Fruit fly (Drosophila melanogaster) whole organism, embryonic: ENCODE data around the gene pim.

Experiments used
- Awh ChIP-seq: fragments of 200-800 bp; sonication (Bioruptor generic); IDR thresholded peaks from 2 replicates; pipeline ENCODE4, ENCODE4 v1.3.6; 2022; ENCODE audit warnings: missing biosample characterization, missing genetic modification characterization
- CG10147 ChIP-seq: fragments of 200-800 bp; sonication (Bioruptor generic); optimal IDR thresholded peaks from 2 replicates; lab custom pipeline; 2019; ENCODE audit warnings: missing biosample characterization, mild to moderate bottlenecking, missing genetic modification characterization, moderate library complexity
- CG11085 ChIP-seq: fragments of 200-800 bp; sonication (Bioruptor generic); IDR thresholded peaks from 2 replicates; pipeline ENCODE4 v1.3.6; 2022; ENCODE audit warnings: missing biosample characterization, missing genetic modification characterization
- CG13775 ChIP-seq: fragments of 200-800 bp; sonication (Bioruptor generic); optimal IDR thresholded peaks from 3 replicates; lab custom pipeline; 2017; ENCODE audit warnings: missing biosample characterization, mild to moderate bottlenecking, missing genetic modification characterization
- CG15269 ChIP-seq: fragments of 200-800 bp; sonication (Bioruptor generic); optimal IDR thresholded peaks from 2 replicates; lab custom pipeline; 2018; ENCODE audit warnings: missing biosample characterization, mild to moderate bottlenecking, missing genetic modification characterization, moderate library complexity
- CG17359 ChIP-seq: fragments of 200-800 bp; sonication (Bioruptor generic); optimal IDR thresholded peaks from 3 replicates; lab custom pipeline; 2018; ENCODE audit warnings: missing biosample characterization, mild to moderate bottlenecking, missing genetic modification characterization, moderate library complexity
- CG1832 ChIP-seq: fragments of 200-800 bp; sonication (Bioruptor generic); optimal IDR thresholded peaks from 2 replicates; lab custom pipeline; 2017; ENCODE audit warnings: missing biosample characterization, mild to moderate bottlenecking, missing genetic modification characterization, inconsistent platforms
- CG18764 ChIP-seq: fragments of 200-800 bp; sonication (Bioruptor generic); optimal IDR thresholded peaks from 3 replicates; lab custom pipeline; 2016; ENCODE audit warnings: missing biosample characterization, missing genetic modification characterization
- CG4282 ChIP-seq: fragments of 200-800 bp; sonication (Bioruptor generic); optimal IDR thresholded peaks from 2 replicates; lab custom pipeline; 2016; ENCODE audit warnings: missing biosample characterization, missing genetic modification characterization
- CG6272 ChIP-seq: fragments of 200-800 bp; sonication (Bioruptor generic); IDR thresholded peaks from 2 replicates; pipeline ENCODE4 v1.3.6; 2022; ENCODE audit warnings: missing biosample characterization, missing genetic modification characterization
- CG6765 ChIP-seq: fragments of 200-800 bp; sonication (Bioruptor generic); optimal IDR thresholded peaks from 3 replicates; lab custom pipeline; 2017; ENCODE audit warnings: missing biosample characterization, mild to moderate bottlenecking, missing genetic modification characterization
- CG6854 ChIP-seq: fragments of 200-800 bp; sonication (Bioruptor generic); optimal IDR thresholded peaks from 3 replicates; lab custom pipeline; 2017; ENCODE audit warnings: missing biosample characterization, mild to moderate bottlenecking, missing genetic modification characterization
- CG7963 ChIP-seq: fragments of 200-800 bp; sonication (Bioruptor generic); IDR thresholded peaks from 3 replicates; pipeline ENCODE4 v1.3.6; 2022; ENCODE audit warnings: missing biosample characterization, missing genetic modification characterization; ENCODE audit not compliant: partially characterized antibody
- CG8089 ChIP-seq: fragments of 200-800 bp; sonication (Bioruptor generic); optimal IDR thresholded peaks from 3 replicates; lab custom pipeline; 2016; ENCODE audit warnings: missing biosample characterization, missing genetic modification characterization
- CG8281 ChIP-seq: fragments of 200-800 bp; sonication (Bioruptor generic); optimal IDR thresholded peaks from 2 replicates; lab custom pipeline; 2018; ENCODE audit warnings: missing biosample characterization, mild to moderate bottlenecking, missing genetic modification characterization, moderate library complexity
- CG8290 ChIP-seq, 3 experiments: fragments of 200-800 bp; sonication (Bioruptor generic); optimal IDR thresholded peaks; 2 replicates each; lab custom pipeline; 2016 to 2019; ENCODE audit warnings: missing biosample characterization in 3 of 3, missing genetic modification characterization in 3 of 3, mild to moderate bottlenecking in 2 of 3, moderate library complexity in 1 of 3
- CG9817 ChIP-seq: fragments of 200-800 bp; sonication (Bioruptor generic); optimal IDR thresholded peaks from 2 replicates; lab custom pipeline; 2018; ENCODE audit warnings: missing biosample characterization, mild to moderate bottlenecking, missing genetic modification characterization, moderate library complexity
- D ChIP-seq, 2 experiments: fragments of 200-800 bp in 1 of 2; fragments of >200 bp in 1 of 2; sonication (Bioruptor generic) in 1 of 2; optimal IDR thresholded peaks; 2 replicates in 1 of 2; 3 replicates in 1 of 2; lab custom pipeline; 2017; ENCODE audit warnings: mild to moderate bottlenecking in 1 of 2, missing biosample characterization in 1 of 2, missing genetic modification characterization in 1 of 2, missing genetic modification reagents in 1 of 2
- Dad ChIP-seq: fragments of 200-800 bp; sonication (Bioruptor generic); optimal IDR thresholded peaks from 3 replicates; lab custom pipeline; 2016; ENCODE audit warnings: missing biosample characterization, missing genetic modification characterization
- Dip2 ChIP-seq: fragments of 200-800 bp; sonication (Bioruptor generic); IDR thresholded peaks from 2 replicates; pipeline ENCODE4 v1.3.6; 2022; ENCODE audit warnings: missing biosample characterization, missing genetic modification characterization
- Doc3 ChIP-seq: fragments of 200-800 bp; sonication (Bioruptor generic); IDR thresholded peaks from 3 replicates; pipeline ENCODE4 v1.3.6; 2022; ENCODE audit warnings: missing biosample characterization, missing genetic modification characterization; ENCODE audit not compliant: partially characterized antibody
- Dp ChIP-seq: fragments of 200-800 bp; sonication (Bioruptor generic); optimal IDR thresholded peaks from 2 replicates; lab custom pipeline; 2018; ENCODE audit warnings: missing biosample characterization, mild to moderate bottlenecking, missing genetic modification characterization, moderate library complexity
- ERR ChIP-seq: fragments of 200-800 bp; sonication (Bioruptor generic); optimal IDR thresholded peaks from 2 replicates; lab custom pipeline; 2016; ENCODE audit warnings: missing biosample characterization, missing genetic modification characterization
- Ets65A ChIP-seq: fragments of 200-800 bp; sonication (Bioruptor generic); peaks from one replicate; lab custom pipeline; 2016; ENCODE audit warnings: missing biosample characterization, missing genetic modification characterization
- HHEX ChIP-seq: fragments of 200-800 bp; sonication (Bioruptor generic); optimal IDR thresholded peaks from 3 replicates; lab custom pipeline; 2017; ENCODE audit warnings: missing biosample characterization, mild to moderate bottlenecking, missing genetic modification characterization, missing genetic modification reagents
- Hr39 ChIP-seq: fragments of >200 bp; optimal IDR thresholded peaks from 2 replicates; lab custom pipeline; 2017
- Hr51 ChIP-seq, 2 experiments: fragments of 200-800 bp; sonication (Bioruptor generic); optimal IDR thresholded peaks; 2 replicates in 1 of 2; 3 replicates in 1 of 2; lab custom pipeline; 2016 to 2018; ENCODE audit warnings: missing biosample characterization in 2 of 2, missing genetic modification characterization in 2 of 2, mild to moderate bottlenecking in 1 of 2, moderate library complexity in 1 of 2
- Kr ChIP-seq: fragments of 200-800 bp; sonication (Bioruptor generic); optimal IDR thresholded peaks from 2 replicates; lab custom pipeline; 2017; ENCODE audit warnings: missing biosample characterization, mild to moderate bottlenecking, missing genetic modification characterization
- Mad ChIP-seq: fragments of 200-800 bp; sonication (Bioruptor generic); optimal IDR thresholded peaks from 2 replicates; lab custom pipeline; 2016; ENCODE audit warnings: missing biosample characterization, missing genetic modification characterization
- Med ChIP-seq: fragments of 200-800 bp; sonication (Bioruptor generic); peaks from one replicate; lab custom pipeline; 2016; ENCODE audit warnings: missing biosample characterization, missing genetic modification characterization, mild to moderate bottlenecking, inconsistent platforms, moderate library complexity
- Rx ChIP-seq: fragments of 200-800 bp; sonication (Bioruptor generic); IDR thresholded peaks from 2 replicates; pipeline ENCODE4 v1.3.6; 2022; ENCODE audit warnings: missing biosample characterization, missing genetic modification characterization
- Sox100B ChIP-seq: fragments of 200-800 bp; sonication (Bioruptor generic); optimal IDR thresholded peaks from 3 replicates; lab custom pipeline; 2018; ENCODE audit warnings: missing biosample characterization, mild to moderate bottlenecking, missing genetic modification characterization
- bab2 ChIP-seq: fragments of 200-800 bp; sonication (Bioruptor generic); optimal IDR thresholded peaks from 2 replicates; lab custom pipeline; 2016; ENCODE audit warnings: missing biosample characterization, missing genetic modification characterization
- chinmo ChIP-seq: fragments of 200-800 bp; sonication (Bioruptor generic); IDR thresholded peaks from 4 replicates; pipeline ENCODE4 v1.3.6; 2022; ENCODE audit warnings: missing biosample characterization, missing genetic modification characterization; ENCODE audit not compliant: partially characterized antibody
- emc ChIP-seq: fragments of 200-800 bp; sonication (Bioruptor generic); optimal IDR thresholded peaks from 2 replicates; lab custom pipeline; 2016; ENCODE audit warnings: missing biosample characterization, missing genetic modification characterization
- esg ChIP-seq: fragments of 200-800 bp; sonication (Bioruptor generic); conservative IDR thresholded peaks from 2 replicates; pipeline ENCODE4 v1.3.6; 2022; ENCODE audit warnings: missing biosample characterization, missing genetic modification characterization
- gfzf ChIP-seq: fragments of 200-800 bp; sonication (Bioruptor generic); optimal IDR thresholded peaks from 2 replicates; lab custom pipeline; 2016; ENCODE audit warnings: missing biosample characterization, mild to moderate bottlenecking, missing genetic modification characterization, moderate library complexity
- grn ChIP-seq: fragments of 200-800 bp; sonication (Bioruptor generic); optimal IDR thresholded peaks from 3 replicates; lab custom pipeline; 2017; ENCODE audit warnings: missing biosample characterization, missing genetic modification characterization
- lmd ChIP-seq: fragments of 200-800 bp; sonication (Bioruptor generic); IDR thresholded peaks from 2 replicates; pipeline ENCODE4 v1.3.6; 2022; ENCODE audit warnings: missing biosample characterization, missing genetic modification characterization
- odd ChIP-seq: fragments of 200-800 bp; sonication (Bioruptor generic); optimal IDR thresholded peaks from 2 replicates; lab custom pipeline; 2017; ENCODE audit warnings: missing biosample characterization, mild to moderate bottlenecking, missing genetic modification characterization
- pan ChIP-seq, 4 experiments: fragments of >200 bp in 3 of 4; fragments of 200-800 bp in 1 of 4; sonication (Bioruptor generic) in 1 of 4; optimal IDR thresholded peaks in 3 of 4; IDR thresholded peaks in 1 of 4; 2 replicates each; pipeline versions ENCODE4 v1.3.6 to Lab custom; 2017 to 2022; ENCODE audit warnings: missing biosample characterization in 2 of 4, missing genetic modification characterization in 2 of 4, mixed read lengths in 1 of 4
- pho ChIP-seq: fragments of 200-800 bp; sonication (Bioruptor generic); optimal IDR thresholded peaks from 2 replicates; lab custom pipeline; 2016; ENCODE audit warnings: missing biosample characterization, missing genetic modification characterization
- repo ChIP-seq: fragments of 200-800 bp; sonication (Bioruptor generic); optimal IDR thresholded peaks from 2 replicates; lab custom pipeline; 2016; ENCODE audit warnings: missing biosample characterization, missing genetic modification characterization
- salm ChIP-seq: fragments of 200-800 bp; sonication (Bioruptor generic); optimal IDR thresholded peaks from 2 replicates; lab custom pipeline; 2018; ENCODE audit warnings: missing biosample characterization, mild to moderate bottlenecking, missing genetic modification characterization
- sr ChIP-seq: fragments of 200-800 bp; sonication (Bioruptor generic); IDR thresholded peaks from 3 replicates; pipeline ENCODE4 v1.3.6; 2022; ENCODE audit warnings: missing biosample characterization, missing genetic modification characterization
- tgo ChIP-seq: fragments of 200-800 bp; sonication (Bioruptor generic); IDR thresholded peaks from 3 replicates; pipeline ENCODE4 v1.3.6; 2022; ENCODE audit warnings: missing biosample characterization, missing genetic modification characterization
- ttk ChIP-seq: fragments of 200-800 bp; sonication (Bioruptor generic); IDR thresholded peaks from 2 replicates; pipeline ENCODE4 v2.1.2; 2022; ENCODE audit warnings: missing biosample characterization, missing genetic modification characterization
- twi ChIP-seq: fragments of 200-800 bp; optimal IDR thresholded peaks from 2 replicates; lab custom pipeline; 2019; ENCODE audit warnings: missing biosample characterization, mild to moderate bottlenecking, missing genetic modification characterization, moderate library complexity
- wdn ChIP-seq: fragments of 200-800 bp; sonication (Bioruptor generic); IDR thresholded peaks from 2 replicates; pipeline ENCODE4 v1.3.6; 2022; ENCODE audit warnings: missing biosample characterization, missing genetic modification characterization

The pim gene

dm6 chr2L:10378631-10379030 lies 15.8 kb downstream of the pim start:
- TF ChIP-seq lmd (GFP tag; lab: Robert Waterston, UW) (no peak), Dad (GFP tag; lab: Kevin White, UChicago) (no peak), Doc3 (GFP tag; lab: Robert Waterston, UW) (no peak), CG15269 (tag; lab: Kevin White, UChicago) (no peak), twi (tag; lab: Kevin White, UChicago) (no peak), Rx (GFP tag; lab: Robert Waterston, UW) (no peak), Ets65A (GFP tag; lab: Kevin White, UChicago) (peak; percentile 88), esg (GFP tag; lab: Robert Waterston, UW) (no peak), Med (GFP tag; lab: Kevin White, UChicago) (peak; percentile 63), grn (GFP tag; lab: Kevin White, UChicago) (no peak), pan (optimal IDR thresholded peaks at IDR 0.05; lab: Kevin White, UChicago) (no peak), pan (GFP tag; optimal IDR thresholded peaks at IDR 0.05 in 1 of 2, IDR thresholded peaks at IDR 0.05 in 1 of 2) (peak in 1 of 2 experiments; percentile 17), Kr (no peak), CG13775 (GFP tag; lab: Kevin White, UChicago) (no peak), Awh (GFP tag; lab: Robert Waterston, UW) (no peak), pho (no peak), CG10147 (GFP tag; lab: Kevin White, UChicago) (no peak)

DNA sequence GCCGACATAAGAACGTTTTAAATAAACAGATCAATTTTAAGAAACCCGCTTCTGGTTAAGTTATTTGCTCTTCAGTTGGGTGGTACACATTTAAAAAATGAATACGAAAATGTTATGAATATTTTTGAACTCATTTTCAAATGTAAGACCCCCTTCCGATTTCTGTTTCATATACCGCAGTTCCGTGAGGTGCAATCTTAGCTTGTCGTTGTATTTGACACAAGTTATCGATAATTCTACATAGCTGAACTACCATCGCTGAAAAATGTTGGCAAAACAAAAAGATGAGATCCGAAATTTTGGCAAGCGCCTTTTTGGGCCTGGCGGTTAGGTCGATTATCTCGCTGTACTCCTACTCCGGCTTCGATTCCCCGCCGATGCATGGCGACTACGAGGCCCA lies 17.1 kb downstream of the pim start, which contains the start of gene gny:
Gene gny, plus strand, starts transcription at position 239 of the 400 bp plus-strand sequence.
- TF ChIP-seq CG6272 (GFP tag; lab: Robert Waterston, UW) (no peak), CG4282 (GFP tag; lab: Kevin White, UChicago) (no peak), CG8281 (tag; lab: Kevin White, UChicago) (no peak), ttk (GFP tag; lab: Robert Waterston, UW) (no peak), gfzf (peak; percentile 19), ERR (GFP tag; lab: Kevin White, UChicago) (no peak), CG6765 (no peak), odd (GFP tag; lab: Kevin White, UChicago) (no peak), HHEX (GFP tag; lab: Kevin White, UChicago) (no peak), CG17359 (tag; lab: Kevin White, UChicago) (no peak), emc (GFP tag; lab: Kevin White, UChicago) (no peak), chinmo (0 out of 4 replicates have a peak, but pooled peaks have one; percentile 25), Sox100B (GFP tag; lab: Kevin White, UChicago) (no peak), CG1832 (GFP tag; lab: Kevin White, UChicago) (no peak), D (optimal IDR thresholded peaks at IDR 0.05; lab: Kevin White, UChicago) (no peak), D (GFP tag; optimal IDR thresholded peaks at IDR 0.05; lab: Kevin White, UChicago) (no peak), CG11085 (GFP tag; lab: Robert Waterston, UW) (no peak), Kr (no peak), CG18764 (no peak), salm (tag; lab: Kevin White, UChicago) (no peak), Dip2 (GFP tag; lab: Robert Waterston, UW) (no peak), bab2 (GFP tag; lab: Kevin White, UChicago) (no peak), Dp (GFP tag; lab: Kevin White, UChicago) (peak; percentile 74), Hr39 (lab: Kevin White, UChicago) (no peak), CG6854 (GFP tag; lab: Kevin White, UChicago) (no peak), CG7963 (GFP tag; lab: Robert Waterston, UW) (no peak), sr (GFP tag; lab: Robert Waterston, UW) (no peak), CG8089 (GFP tag; lab: Kevin White, UChicago) (no peak), CG8290 (GFP tag; optimal IDR thresholded peaks at IDR 0.05; lab: Kevin White, UChicago) (no peak), CG8290 (tag; optimal IDR thresholded peaks at IDR 0.05; lab: Kevin White, UChicago) (peak in 1 of 2 experiments; percentile 61), repo (GFP tag; lab: Kevin White, UChicago) (no peak), Mad (GFP tag; lab: Kevin White, UChicago) (no peak), Hr51 (GFP tag; optimal IDR thresholded peaks at IDR 0.05; lab: Kevin White, UChicago) (no peak), wdn (GFP tag; lab: Robert Waterston, UW) (no peak), tgo (GFP tag; lab: Robert Waterston, UW) (no peak), CG9817 (tag; lab: Kevin White, UChicago) (no peak)
